Fruit fly (Drosophila melanogaster): Measurements from ENCODE around the gene CG7126.

- TF ChIP-seq CTCF (optimal IDR thresholded peaks at IDR 0.05) (no peak), CG8478 (optimal IDR thresholded peaks at IDR 0.05) (no peak)
Measured at dm6 chr3R:18265275-18265674, 37.4 kb downstream of the CG7126 start.
